Worm (Caenorhabditis elegans) whole organism, L1 larva: ENCODE measurements around the gene C26H9A.3.

Experiments
- ama-1 ChIP-seq: fragments of 150-350 bp; optimal IDR thresholded peaks from 2 replicates; lab custom pipeline; 2014
- dpl-1 ChIP-seq, 3 experiments: fragments of 150-350 bp in 2 of 3; sonication (generic microtip) in 1 of 3; optimal IDR thresholded peaks; 2 replicates each; lab custom pipeline; 2014 to 2017; ENCODE audit warnings: missing biosample characterization in 3 of 3, missing genetic modification characterization in 3 of 3, missing genetic modification reagents in 3 of 3
- elt-2 ChIP-seq: sonication (generic microtip); optimal IDR thresholded peaks from 2 replicates; lab custom pipeline; 2016; ENCODE audit warnings: missing genetic modification characterization, mild to moderate bottlenecking, inconsistent platforms, missing compliant biosample characterization, missing genetic modification reagents
- irx-1 ChIP-seq: sonication (generic microtip); optimal IDR thresholded peaks from 2 replicates; lab custom pipeline; 2016; ENCODE audit warnings: missing genetic modification characterization, missing compliant biosample characterization
- nhr-20 ChIP-seq: sonication (generic microtip); optimal IDR thresholded peaks from 2 replicates; lab custom pipeline; 2016; ENCODE audit warnings: mild to moderate bottlenecking, missing genetic modification characterization, missing compliant biosample characterization
- nhr-237 ChIP-seq: fragments of 150-350 bp; optimal IDR thresholded peaks from 2 replicates; lab custom pipeline; 2014; ENCODE audit warnings: missing biosample characterization, missing genetic modification characterization
- nhr-76 ChIP-seq: sonication (generic microtip); optimal IDR thresholded peaks from 2 replicates; lab custom pipeline; 2017; ENCODE audit warnings: missing biosample characterization, missing genetic modification characterization
- nhr-90 ChIP-seq: sonication (generic microtip); optimal IDR thresholded peaks from 2 replicates; lab custom pipeline; 2016; ENCODE audit warnings: mild to moderate bottlenecking, missing genetic modification characterization, missing compliant biosample characterization; ENCODE audit not compliant: poor library complexity
- sptf-1 ChIP-seq: fragments of 150-350 bp; optimal IDR thresholded peaks from 2 replicates; lab custom pipeline; 2014; ENCODE audit warnings: missing biosample characterization, missing genetic modification characterization
- unc-130 ChIP-seq: fragments of 150-350 bp; optimal IDR thresholded peaks from 2 replicates; lab custom pipeline; 2017; ENCODE audit warnings: missing biosample characterization, missing genetic modification characterization, inconsistent platforms
- unc-62 ChIP-seq: fragments of 150-350 bp; optimal IDR thresholded peaks from 2 replicates; lab custom pipeline; 2014; ENCODE audit warnings: missing biosample characterization, missing genetic modification reagents, missing genetic modification characterization
- zag-1 ChIP-seq: fragments of 150-350 bp; optimal IDR thresholded peaks from 2 replicates; lab custom pipeline; 2014; ENCODE audit warnings: missing biosample characterization, missing genetic modification characterization

DNA sequence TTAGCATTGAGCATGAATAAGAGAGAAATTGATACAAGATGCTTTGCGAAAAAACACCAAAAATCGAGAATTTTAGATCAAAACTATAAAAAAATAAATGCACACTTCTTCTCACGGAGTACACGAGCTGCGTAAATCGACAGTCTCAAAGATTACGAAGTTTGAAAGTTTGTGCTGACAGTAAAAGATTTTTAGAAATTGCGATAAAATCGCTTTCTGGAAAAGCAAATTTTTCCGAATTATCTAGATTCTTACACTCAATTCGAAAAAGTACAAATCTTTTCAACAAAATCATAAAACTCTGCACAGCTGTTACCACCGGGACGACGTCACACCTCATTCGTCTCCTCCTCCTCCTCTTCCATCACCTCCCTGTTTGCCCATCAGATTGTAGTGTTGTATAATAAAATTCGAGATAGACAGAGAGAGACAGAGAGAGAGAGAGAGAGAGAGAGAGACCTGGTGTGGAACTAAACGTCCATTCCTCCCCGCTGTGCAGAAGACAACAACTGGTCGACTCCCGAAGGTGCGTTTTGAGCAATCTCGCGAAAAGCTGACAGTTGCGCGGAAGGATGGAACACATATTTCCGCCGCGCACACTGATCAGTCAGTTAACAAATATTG is 24.0 kb downstream of the C26H9A.3 start:
- no peak for TF ChIP-seq dpl-1 (GFP tag; optimal IDR thresholded peaks at IDR 0.05; lab: Kevin White, UChicago)
- TF ChIP-seq elt-2 (tag; lab: Kevin White, UChicago), result no peak
- no peak for TF ChIP-seq unc-62
- TF ChIP-seq zag-1, result no peak
- no peak for TF ChIP-seq nhr-76 (tag; lab: Kevin White, UChicago)
- no peak for TF ChIP-seq sptf-1
- no peak for TF ChIP-seq nhr-237 (tag; lab: Kevin White, UChicago)
- no peak for TF ChIP-seq irx-1 (tag; lab: Kevin White, UChicago)
- no peak for TF ChIP-seq ama-1 (lab: Kevin White, UChicago)
- TF ChIP-seq nhr-90 (tag; lab: Kevin White, UChicago), result no peak
- no peak for TF ChIP-seq unc-130 (tag; lab: Kevin White, UChicago)
- no peak for TF ChIP-seq nhr-20 (tag; lab: Kevin White, UChicago)
